Fruit fly (Drosophila melanogaster) whole organism, pupa: ENCODE results near the gene CG18789.
A peak's percentile ranks its signal among the peaks of the same experiment; 100 is the strongest.

Source experiments
- CG10348 ChIP-seq: fragments of 200-800 bp; sonication (Bioruptor generic); IDR thresholded peaks from 2 replicates; pipeline ENCODE4 v1.3.6; 2022; ENCODE audit warnings: missing biosample characterization, missing genetic modification characterization
- CG12605 ChIP-seq: fragments of 200-800 bp; sonication (Bioruptor generic); IDR thresholded peaks from 2 replicates; pipeline ENCODE4 v1.3.6; 2022; ENCODE audit warnings: missing biosample characterization, missing genetic modification characterization
- CG13204 ChIP-seq: fragments of 200-800 bp; sonication (Bioruptor generic); optimal IDR thresholded peaks from 2 replicates; lab custom pipeline; 2018; ENCODE audit warnings: missing biosample characterization, mild to moderate bottlenecking, missing genetic modification characterization, moderate library complexity
- CG14655 ChIP-seq: fragments of 200-800 bp; sonication (Bioruptor generic); optimal IDR thresholded peaks from 3 replicates; lab custom pipeline; 2017; ENCODE audit warnings: mild to moderate bottlenecking, missing biosample characterization, missing genetic modification reagents, missing genetic modification characterization
- CG15710 ChIP-seq: fragments of 200-800 bp; sonication (Bioruptor generic); optimal IDR thresholded peaks from 2 replicates; lab custom pipeline; 2018; ENCODE audit warnings: missing biosample characterization, mild to moderate bottlenecking, missing genetic modification characterization, moderate library complexity
- CG17806 ChIP-seq: fragments of 200-800 bp; sonication (Bioruptor generic); optimal IDR thresholded peaks from 2 replicates; lab custom pipeline; 2018; ENCODE audit warnings: missing biosample characterization, mild to moderate bottlenecking, missing genetic modification characterization, moderate library complexity
- CG32121 ChIP-seq: fragments of 200-800 bp; sonication (Bioruptor generic); IDR thresholded peaks from 2 replicates; pipeline ENCODE4 v1.3.6; 2022; ENCODE audit warnings: missing biosample characterization, missing genetic modification characterization
- CG34367 ChIP-seq: fragments of 200-800 bp; sonication (Bioruptor generic); optimal IDR thresholded peaks from 2 replicates; lab custom pipeline; 2018; ENCODE audit warnings: missing biosample characterization, mild to moderate bottlenecking, missing genetic modification characterization
- CG4496 ChIP-seq: fragments of 200-800 bp; sonication (Bioruptor generic); IDR thresholded peaks from 3 replicates; pipeline ENCODE4 v1.3.6; 2022; ENCODE audit warnings: missing biosample characterization, missing genetic modification characterization
- CG8159 ChIP-seq: fragments of 200-800 bp; sonication (Bioruptor generic); optimal IDR thresholded peaks from 3 replicates; lab custom pipeline; 2018; ENCODE audit warnings: missing biosample characterization, mild to moderate bottlenecking, missing genetic modification characterization, moderate library complexity
- CG8301 ChIP-seq: fragments of 200-800 bp; sonication (Bioruptor generic); optimal IDR thresholded peaks from 2 replicates; lab custom pipeline; 2018; ENCODE audit warnings: missing biosample characterization, mild to moderate bottlenecking, missing genetic modification characterization
- CG9948 ChIP-seq: fragments of 200-800 bp; sonication (Bioruptor generic); optimal IDR thresholded peaks from 2 replicates; lab custom pipeline; 2018; ENCODE audit warnings: missing biosample characterization, mild to moderate bottlenecking, missing genetic modification characterization, moderate library complexity
- D1 ChIP-seq: fragments of 200-800 bp; sonication (Bioruptor generic); optimal IDR thresholded peaks from 2 replicates; lab custom pipeline; 2018; ENCODE audit warnings: missing biosample characterization, mild to moderate bottlenecking, missing genetic modification characterization, moderate library complexity
- EcR ChIP-seq: fragments of 200-800 bp; sonication (Bioruptor generic); optimal IDR thresholded peaks from 3 replicates; lab custom pipeline; 2019; ENCODE audit warnings: missing biosample characterization, missing genetic modification characterization, mild to moderate bottlenecking, moderate library complexity, missing genetic modification reagents
- Ets98B ChIP-seq: fragments of 200-800 bp; sonication (Bioruptor generic); IDR thresholded peaks from 2 replicates; pipeline ENCODE4 v1.3.6; 2022; ENCODE audit warnings: missing biosample characterization, missing genetic modification characterization
- Pif1A ChIP-seq: fragments of 200-800 bp; sonication (Bioruptor generic); optimal IDR thresholded peaks from 3 replicates; lab custom pipeline; 2016; ENCODE audit warnings: missing biosample characterization, missing genetic modification characterization
- Pif1B ChIP-seq: fragments of 200-800 bp; sonication (Bioruptor generic); optimal IDR thresholded peaks from 3 replicates; lab custom pipeline; 2016; ENCODE audit warnings: missing biosample characterization, missing genetic modification characterization
- Snoo ChIP-seq: fragments of 200-800 bp; sonication (Bioruptor generic); optimal IDR thresholded peaks from 3 replicates; lab custom pipeline; 2017; ENCODE audit warnings: missing biosample characterization, mild to moderate bottlenecking, missing genetic modification characterization, inconsistent platforms
- fd96Ca ChIP-seq: fragments of 200-800 bp; sonication (Bioruptor generic); IDR thresholded peaks from 3 replicates; pipeline ENCODE4 v1.3.6; 2022; ENCODE audit warnings: missing biosample characterization, missing genetic modification characterization
- gl ChIP-seq: fragments of 200-800 bp; sonication (Bioruptor generic); optimal IDR thresholded peaks from 2 replicates; lab custom pipeline; 2018; ENCODE audit warnings: missing biosample characterization, mild to moderate bottlenecking, missing genetic modification characterization
- rn ChIP-seq: fragments of 200-800 bp; sonication (Bioruptor generic); IDR thresholded peaks from 2 replicates; pipeline ENCODE4 v1.3.6; 2022; ENCODE audit warnings: missing biosample characterization, missing genetic modification characterization

Gene CG18789

dm6 chr2L:12007853-12008252 is 12.6 kb upstream of the CG18789 start, which contains the start of gene Rh5:
Rh5 (plus strand) TSS chr2L:12008153.
- TF ChIP-seq gl (tag; lab: Kevin White, UChicago) = no peak

- TF ChIP-seq CG32121 (GFP tag; lab: Robert Waterston, UW) = no peak
- TF ChIP-seq Pif1A = peak; percentile 68
- no peak for TF ChIP-seq fd96Ca
- peak; percentile 84 for TF ChIP-seq Snoo (tag; lab: Kevin White, UChicago)
- TF ChIP-seq CG14655 (GFP tag; lab: Kevin White, UChicago) = peak; percentile 70
- TF ChIP-seq Pif1B (GFP tag; lab: Kevin White, UChicago) = peak; percentile 67
- TF ChIP-seq CG10348 (GFP tag; lab: Robert Waterston, UW) = no peak
- peak; percentile 98 for TF ChIP-seq EcR (GFP tag; lab: Kevin White, UChicago)
- peak; percentile 97 for TF ChIP-seq CG13204 (GFP tag; lab: Kevin White, UChicago)
- TF ChIP-seq D1 (tag; lab: Kevin White, UChicago) = no peak
- TF ChIP-seq CG8159 (tag; lab: Kevin White, UChicago) = peak; percentile 36
- TF ChIP-seq rn (GFP tag; lab: Robert Waterston, UW) = no peak
- TF ChIP-seq CG8301 = peak; percentile 77
- TF ChIP-seq CG34367 (tag; lab: Kevin White, UChicago) = peak; percentile 51
- peak; percentile 27 for TF ChIP-seq CG17806 (tag; lab: Kevin White, UChicago)
- TF ChIP-seq CG4496 (GFP tag; lab: Robert Waterston, UW) = no peak
- TF ChIP-seq CG15710 (tag; lab: Kevin White, UChicago) = peak; percentile 53
- TF ChIP-seq CG9948 (tag; lab: Kevin White, UChicago) = peak; percentile 17
- TF ChIP-seq gl (tag; lab: Kevin White, UChicago) = peak; percentile 74
- no peak for TF ChIP-seq Ets98B (GFP tag; lab: Robert Waterston, UW)
- TF ChIP-seq CG12605 (GFP tag; lab: Robert Waterston, UW) = no peak
- TF ChIP-seq, all 21 proteins: peak for 13
These were observed 12.1 kb upstream of the CG18789 start for dm6 chr2L:12007331-12007791.

dm6 chr2L:12006397-12007330 is 11.4 kb upstream of the CG18789 start:
- no peak for TF ChIP-seq rn (GFP tag; lab: Robert Waterston, UW)
- TF ChIP-seq CG9948 (tag; lab: Kevin White, UChicago) = peak; percentile 94
- no peak for TF ChIP-seq CG4496 (GFP tag; lab: Robert Waterston, UW)
- peak; percentile 75 for TF ChIP-seq Pif1A
- no peak for TF ChIP-seq CG12605 (GFP tag; lab: Robert Waterston, UW)
- no peak for TF ChIP-seq fd96Ca
- peak; percentile 87 for TF ChIP-seq D1 (tag; lab: Kevin White, UChicago)
- peak; percentile 90 for TF ChIP-seq CG8301
- peak; percentile 87 for TF ChIP-seq Pif1B (GFP tag; lab: Kevin White, UChicago)
- peak; percentile 95 for TF ChIP-seq CG14655 (GFP tag; lab: Kevin White, UChicago)
- no peak for TF ChIP-seq EcR (GFP tag; lab: Kevin White, UChicago)
- peak; percentile 87 for TF ChIP-seq Snoo (tag; lab: Kevin White, UChicago)
- TF ChIP-seq CG32121 (GFP tag; lab: Robert Waterston, UW) = no peak
- peak; percentile 85 for TF ChIP-seq CG34367 (tag; lab: Kevin White, UChicago)
- TF ChIP-seq CG15710 (tag; lab: Kevin White, UChicago) = peak; percentile 94
- TF ChIP-seq gl (tag; lab: Kevin White, UChicago) = peak; percentile 27
- TF ChIP-seq Ets98B (GFP tag; lab: Robert Waterston, UW) = no peak
- TF ChIP-seq CG17806 (tag; lab: Kevin White, UChicago) = peak; percentile 90
- TF ChIP-seq CG10348 (GFP tag; lab: Robert Waterston, UW) = no peak
- peak; percentile 48 for TF ChIP-seq CG13204 (GFP tag; lab: Kevin White, UChicago)
- TF ChIP-seq CG8159 (tag; lab: Kevin White, UChicago) = peak; percentile 97
- TF ChIP-seq, all 21 proteins: peak for 13

dm6 chr2L:12005436-12006396 is 10.5 kb upstream of the CG18789 start:
- no peak for TF ChIP-seq CG15710 (tag; lab: Kevin White, UChicago)
- no peak for TF ChIP-seq CG8159 (tag; lab: Kevin White, UChicago)
- no peak for TF ChIP-seq CG14655 (GFP tag; lab: Kevin White, UChicago)
- no peak for TF ChIP-seq Pif1A
- peak; percentile 80 for TF ChIP-seq CG13204 (GFP tag; lab: Kevin White, UChicago)
- no peak for TF ChIP-seq CG34367 (tag; lab: Kevin White, UChicago)
- peak; percentile 92 for TF ChIP-seq EcR (GFP tag; lab: Kevin White, UChicago)
- TF ChIP-seq Snoo (tag; lab: Kevin White, UChicago) = peak; percentile 9
